Fruit fly (Drosophila melanogaster) whole organism, embryonic: ENCODE measurements around the gene feo.

ENCODE experiments used
- Asciz ChIP-seq: fragments of 200-800 bp; sonication (Bioruptor generic); optimal IDR thresholded peaks from 2 replicates; lab custom pipeline; 2017; ENCODE audit warnings: missing biosample characterization, mild to moderate bottlenecking, missing genetic modification characterization, missing genetic modification reagents
- Awh ChIP-seq: fragments of 200-800 bp; sonication (Bioruptor generic); IDR thresholded peaks from 2 replicates; pipeline ENCODE4, ENCODE4 v1.3.6; 2022; ENCODE audit warnings: missing biosample characterization, missing genetic modification characterization
- BEAF-32 ChIP-seq: fragments of 200-800 bp; sonication (Bioruptor generic); optimal IDR thresholded peaks from 3 replicates; lab custom pipeline; 2017; ENCODE audit warnings: missing biosample characterization, missing genetic modification characterization, mild to moderate bottlenecking, moderate library complexity, missing genetic modification reagents
- CG10462 ChIP-seq: fragments of 200-800 bp; sonication (Bioruptor generic); optimal IDR thresholded peaks from 2 replicates; lab custom pipeline; 2016; ENCODE audit warnings: missing biosample characterization, missing genetic modification characterization
- CG10979 ChIP-seq: fragments of 200-800 bp; sonication (Bioruptor generic); optimal IDR thresholded peaks from 2 replicates; lab custom pipeline; 2018; ENCODE audit warnings: missing biosample characterization, mild to moderate bottlenecking, missing genetic modification characterization, moderate library complexity
- CG11247 ChIP-seq: fragments of 200-800 bp; sonication (Bioruptor generic); IDR thresholded peaks from 2 replicates; pipeline ENCODE4 v1.3.6; 2022; ENCODE audit warnings: missing biosample characterization, missing genetic modification characterization
- CG11398 ChIP-seq: fragments of 200-800 bp; sonication (Bioruptor generic); optimal IDR thresholded peaks from 2 replicates; lab custom pipeline; 2016; ENCODE audit warnings: missing biosample characterization, missing genetic modification characterization
- CG12071 ChIP-seq: fragments of 200-800 bp; sonication (Bioruptor generic); optimal IDR thresholded peaks from 3 replicates; lab custom pipeline; 2018; ENCODE audit warnings: missing biosample characterization, mild to moderate bottlenecking, missing genetic modification characterization
- CG12236 ChIP-seq: fragments of 200-800 bp; sonication (Bioruptor generic); optimal IDR thresholded peaks from 2 replicates; lab custom pipeline; 2016; ENCODE audit warnings: missing biosample characterization, missing genetic modification characterization
- CG1233 ChIP-seq: fragments of 200-800 bp; sonication (Bioruptor generic); optimal IDR thresholded peaks from 4 replicates; lab custom pipeline; 2018; ENCODE audit warnings: missing biosample characterization, mild to moderate bottlenecking, missing genetic modification characterization
- CG13624 ChIP-seq: fragments of 200-800 bp; sonication (Bioruptor generic); optimal IDR thresholded peaks from 2 replicates; lab custom pipeline; 2016; ENCODE audit warnings: missing biosample characterization, missing genetic modification characterization
- CG14050 ChIP-seq: fragments of 200-800 bp; sonication (Bioruptor generic); IDR thresholded peaks from 3 replicates; pipeline ENCODE4 v1.3.6; 2022; ENCODE audit warnings: missing biosample characterization, missing genetic modification characterization
- CG14667 ChIP-seq: fragments of 200-800 bp; sonication (Bioruptor generic); IDR thresholded peaks from 2 replicates; pipeline ENCODE4 v1.3.6; 2022; ENCODE audit warnings: missing biosample characterization, missing genetic modification characterization
- CG15601 ChIP-seq: fragments of 200-800 bp; sonication (Bioruptor generic); optimal IDR thresholded peaks from 3 replicates; lab custom pipeline; 2019; ENCODE audit warnings: missing biosample characterization, mild to moderate bottlenecking, missing genetic modification characterization, moderate library complexity
- CG16813 ChIP-seq: fragments of 200-800 bp; sonication (Bioruptor generic); IDR thresholded peaks from 3 replicates; pipeline ENCODE4 v1.3.6; 2022; ENCODE audit warnings: missing biosample characterization, missing genetic modification characterization; ENCODE audit not compliant: partially characterized antibody
- CG2116 ChIP-seq: fragments of 200-800 bp; sonication (Bioruptor generic); optimal IDR thresholded peaks from 3 replicates; lab custom pipeline; 2018; ENCODE audit warnings: missing biosample characterization, mild to moderate bottlenecking, missing genetic modification characterization
- CG2199 ChIP-seq: fragments of 200-800 bp; sonication (Bioruptor generic); IDR thresholded peaks from 3 replicates; pipeline ENCODE4 v1.3.6; 2022; ENCODE audit warnings: missing biosample characterization, missing genetic modification characterization
- CG2202 ChIP-seq: fragments of 200-800 bp; sonication (Bioruptor generic); optimal IDR thresholded peaks from 2 replicates; lab custom pipeline; 2018; ENCODE audit warnings: missing biosample characterization, mild to moderate bottlenecking, missing genetic modification characterization
- CG31224 ChIP-seq: fragments of 200-800 bp; sonication (Bioruptor generic); IDR thresholded peaks from 2 replicates; pipeline ENCODE4 v1.3.6; 2022; ENCODE audit warnings: missing biosample characterization, missing genetic modification characterization
- CG31441 ChIP-seq: fragments of 200-800 bp; sonication (Bioruptor generic); IDR thresholded peaks from 2 replicates; pipeline ENCODE4 v1.3.6; 2022; ENCODE audit warnings: missing biosample characterization, missing genetic modification characterization
- CG3838 ChIP-seq: fragments of 200-800 bp; sonication (Bioruptor generic); optimal IDR thresholded peaks from 3 replicates; lab custom pipeline; 2016; ENCODE audit warnings: missing biosample characterization, missing genetic modification characterization
- CG3847 ChIP-seq: fragments of 200-800 bp; sonication (Bioruptor generic); IDR thresholded peaks from 2 replicates; pipeline ENCODE4 v1.3.6; 2022; ENCODE audit warnings: missing biosample characterization, missing genetic modification characterization
- CG42726 ChIP-seq: fragments of 200-800 bp; sonication (Bioruptor generic); IDR thresholded peaks from 2 replicates; pipeline ENCODE4 v1.3.6; 2022; ENCODE audit warnings: missing biosample characterization, missing genetic modification characterization; ENCODE audit not compliant: partially characterized antibody
- CG4360 ChIP-seq: fragments of 200-800 bp; sonication (Bioruptor generic); IDR thresholded peaks from 2 replicates; pipeline ENCODE4 v1.3.6; 2022; ENCODE audit warnings: missing biosample characterization, missing genetic modification characterization
- CG6689 ChIP-seq: fragments of 200-800 bp; sonication (Bioruptor generic); IDR thresholded peaks from 2 replicates; pipeline ENCODE4 v1.3.6; 2022; ENCODE audit warnings: missing biosample characterization, missing genetic modification characterization
- CG9817 ChIP-seq: fragments of 200-800 bp; sonication (Bioruptor generic); optimal IDR thresholded peaks from 2 replicates; lab custom pipeline; 2018; ENCODE audit warnings: missing biosample characterization, mild to moderate bottlenecking, missing genetic modification characterization, moderate library complexity
- Doc2 ChIP-seq: fragments of 200-800 bp; sonication (Bioruptor generic); IDR thresholded peaks from 2 replicates; pipeline ENCODE4 v1.3.6; 2022; ENCODE audit warnings: missing biosample characterization, missing genetic modification characterization
- HLH54F ChIP-seq: fragments of 200-800 bp; sonication (Bioruptor generic); optimal IDR thresholded peaks from 3 replicates; lab custom pipeline; 2016; ENCODE audit warnings: missing biosample characterization, missing genetic modification characterization
- Hr39 ChIP-seq: fragments of >200 bp; optimal IDR thresholded peaks from 2 replicates; lab custom pipeline; 2017
- Kr ChIP-seq: fragments of 200-800 bp; sonication (Bioruptor generic); optimal IDR thresholded peaks from 2 replicates; lab custom pipeline; 2017; ENCODE audit warnings: missing biosample characterization, mild to moderate bottlenecking, missing genetic modification characterization
- Lhr ChIP-seq: fragments of 200-800 bp; sonication (Bioruptor generic); optimal IDR thresholded peaks from 3 replicates; lab custom pipeline; 2017; ENCODE audit warnings: mild to moderate bottlenecking, missing biosample characterization, missing genetic modification reagents, missing genetic modification characterization
- MTF-1 ChIP-seq: fragments of 200-800 bp; sonication (Bioruptor generic); optimal IDR thresholded peaks from 2 replicates; lab custom pipeline; 2018; ENCODE audit warnings: missing biosample characterization, mild to moderate bottlenecking, missing genetic modification characterization, borderline replicate concordance
- PHDP ChIP-seq: fragments of 200-800 bp; sonication (Bioruptor generic); optimal IDR thresholded peaks from 3 replicates; lab custom pipeline; 2018; ENCODE audit warnings: missing biosample characterization, mild to moderate bottlenecking, missing genetic modification characterization, moderate library complexity
- Pdp1 ChIP-seq, 2 experiments: fragments of 200-800 bp; sonication (Bioruptor generic); optimal IDR thresholded peaks; 3 replicates each; lab custom pipeline; 2016; ENCODE audit warnings: missing biosample characterization in 2 of 2, missing genetic modification characterization in 2 of 2, mild to moderate bottlenecking in 1 of 2, moderate library complexity in 1 of 2
- Sry-δ ChIP-seq: fragments of 200-800 bp; sonication (Bioruptor generic); optimal IDR thresholded peaks from 2 replicates; lab custom pipeline; 2016; ENCODE audit warnings: missing biosample characterization, missing genetic modification characterization
- Xbp1 ChIP-seq: fragments of 200-800 bp; sonication (Bioruptor generic); optimal IDR thresholded peaks from 3 replicates; lab custom pipeline; 2016; ENCODE audit warnings: missing biosample characterization, mild to moderate bottlenecking, missing genetic modification characterization
- ap ChIP-seq: fragments of 200-800 bp; sonication (Bioruptor generic); IDR thresholded peaks from 2 replicates; pipeline ENCODE4 v1.3.6; 2022; ENCODE audit warnings: missing biosample characterization, missing genetic modification characterization
- br ChIP-seq: fragments of >200 bp; optimal IDR thresholded peaks from 2 replicates; lab custom pipeline; 2017
- chn ChIP-seq: fragments of 200-800 bp; sonication (Bioruptor generic); optimal IDR thresholded peaks from 2 replicates; lab custom pipeline; 2016; ENCODE audit warnings: missing biosample characterization, missing genetic modification characterization
- cwo ChIP-seq: fragments of 200-800 bp; sonication (Bioruptor generic); optimal IDR thresholded peaks from 3 replicates; lab custom pipeline; 2017; ENCODE audit warnings: missing biosample characterization, missing genetic modification characterization, mild to moderate bottlenecking, moderate library complexity, missing genetic modification reagents
- dmrt11E ChIP-seq: fragments of 200-800 bp; sonication (Bioruptor generic); optimal IDR thresholded peaks from 3 replicates; lab custom pipeline; 2018; ENCODE audit warnings: missing biosample characterization, mild to moderate bottlenecking, missing genetic modification characterization, moderate library complexity
- fd3F ChIP-seq: fragments of 200-800 bp; sonication (Bioruptor generic); optimal IDR thresholded peaks from 2 replicates; lab custom pipeline; 2018; ENCODE audit warnings: missing biosample characterization, mild to moderate bottlenecking, missing genetic modification characterization, moderate library complexity
- fru ChIP-seq: fragments of >200 bp; optimal IDR thresholded peaks from 2 replicates; lab custom pipeline; 2017
- h ChIP-seq: fragments of >200 bp; optimal IDR thresholded peaks from 2 replicates; lab custom pipeline; 2017
- jigr1 ChIP-seq: fragments of 200-800 bp; sonication (Bioruptor generic); IDR thresholded peaks from 3 replicates; pipeline ENCODE4 v1.3.6; 2022; ENCODE audit warnings: missing biosample characterization, missing genetic modification characterization
- jing ChIP-seq: fragments of 200-800 bp; sonication (Bioruptor generic); optimal IDR thresholded peaks from 2 replicates; lab custom pipeline; 2018; ENCODE audit warnings: missing biosample characterization, mild to moderate bottlenecking, missing genetic modification characterization
- mld ChIP-seq: fragments of 200-800 bp; sonication (Bioruptor generic); IDR thresholded peaks from 3 replicates; pipeline ENCODE4 v1.3.6; 2022; ENCODE audit warnings: missing biosample characterization, missing genetic modification characterization; ENCODE audit not compliant: partially characterized antibody
- onecut ChIP-seq: fragments of 200-800 bp; sonication (Bioruptor generic); IDR thresholded peaks from 2 replicates; pipeline ENCODE4 v1.3.6; 2022; ENCODE audit warnings: missing biosample characterization, missing genetic modification characterization
- p53 ChIP-seq: fragments of 200-800 bp; sonication (Bioruptor generic); optimal IDR thresholded peaks from 2 replicates; lab custom pipeline; 2016; ENCODE audit warnings: missing biosample characterization, missing genetic modification characterization
- sob ChIP-seq: fragments of 200-800 bp; sonication (Bioruptor generic); IDR thresholded peaks from 2 replicates; pipeline ENCODE4 v1.3.6; 2022; ENCODE audit warnings: missing biosample characterization, missing genetic modification characterization
- tin ChIP-seq: fragments of 200-800 bp; sonication (Bioruptor generic); optimal IDR thresholded peaks from 3 replicates; lab custom pipeline; 2016; ENCODE audit warnings: missing biosample characterization, missing genetic modification characterization

The feo gene

DNA sequence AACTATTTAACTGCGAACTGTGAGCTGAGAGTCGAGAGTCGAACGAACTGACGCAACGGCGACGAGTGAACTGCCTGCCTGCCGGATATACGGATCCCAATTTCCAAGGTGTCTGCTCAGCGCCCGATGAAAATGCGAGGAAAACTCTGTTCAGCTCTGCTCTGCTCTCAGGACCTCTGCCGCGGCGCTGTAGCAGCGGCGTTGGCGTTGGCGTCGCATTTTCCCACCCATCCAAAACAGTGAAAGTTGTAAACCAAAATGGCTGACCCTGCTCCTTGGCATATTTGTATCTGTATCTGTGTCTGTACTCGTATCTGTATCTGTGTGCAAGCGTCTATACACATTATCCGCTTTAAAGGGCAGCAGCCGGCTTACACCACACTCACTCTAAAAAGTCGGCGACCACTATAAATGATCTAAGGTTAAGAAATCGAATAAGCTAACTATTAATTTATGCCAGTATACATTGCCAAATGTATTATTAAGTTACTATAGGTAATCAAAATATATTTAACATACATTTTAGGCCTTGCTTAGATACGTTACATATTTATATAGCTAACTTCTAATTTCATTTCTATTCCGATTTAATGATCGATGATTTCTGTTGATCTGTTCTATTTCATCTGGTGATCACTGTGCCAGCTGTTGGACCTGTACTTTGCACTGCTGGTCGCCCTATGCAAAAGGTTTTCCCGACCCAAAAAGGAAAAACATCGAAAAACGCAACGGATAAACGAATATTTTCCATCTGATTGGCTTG, 31.8 kb downstream of the feo start:
- TF ChIP-seq p53 (GFP tag; lab: Kevin White, UChicago), result no peak
- TF ChIP-seq CG31441 (GFP tag; lab: Robert Waterston, UW), result peak; percentile 85
- peak; percentile 12 for TF ChIP-seq CG10462 (GFP tag; lab: Kevin White, UChicago)
- TF ChIP-seq CG4360 (GFP tag; lab: Robert Waterston, UW), result 0 out of 2 replicates have a peak, but pooled peaks have one; percentile 5
- no peak for TF ChIP-seq CG13624 (GFP tag; lab: Kevin White, UChicago)
- TF ChIP-seq br (lab: Kevin White, UChicago), result no peak
- TF ChIP-seq mld (GFP tag; lab: Robert Waterston, UW), result no peak
- TF ChIP-seq h (lab: Kevin White, UChicago), result no peak
- TF ChIP-seq ap (GFP tag; lab: Robert Waterston, UW), result peak; percentile 41; the same call in 1 of the 2 replicates
- TF ChIP-seq sob, result no peak
- TF ChIP-seq fd3F (GFP tag; lab: Kevin White, UChicago), result peak; percentile 31
- no peak for TF ChIP-seq Sry-δ
- TF ChIP-seq onecut (GFP tag; lab: Robert Waterston, UW), result peak; percentile 25
- TF ChIP-seq Pdp1 (GFP tag; optimal IDR thresholded peaks at IDR 0.05; lab: Kevin White, UChicago), result peak; percentile 15 to 41
- TF ChIP-seq Awh (GFP tag; lab: Robert Waterston, UW), result no peak
- TF ChIP-seq CG2202 (tag; lab: Kevin White, UChicago), result peak; percentile 39
- peak; percentile 89 for TF ChIP-seq CG10979 (tag; lab: Kevin White, UChicago)
- no peak for TF ChIP-seq Hr39 (lab: Kevin White, UChicago)
- peak; percentile 67 for TF ChIP-seq CG6689 (GFP tag; lab: Robert Waterston, UW)
- TF ChIP-seq fru, result no peak
- peak; percentile 45 for TF ChIP-seq CG1233
- no peak for TF ChIP-seq CG2116 (GFP tag; lab: Kevin White, UChicago)
- no peak for TF ChIP-seq CG16813 (GFP tag; lab: Robert Waterston, UW)
- no peak for TF ChIP-seq Kr (GFP tag; lab: Kevin White, UChicago)
- peak; percentile 47 for TF ChIP-seq cwo (GFP tag; lab: Kevin White, UChicago)
- no peak for TF ChIP-seq jigr1 (GFP tag; lab: Robert Waterston, UW)
- peak; percentile 34 for TF ChIP-seq CG12071 (GFP tag; lab: Kevin White, UChicago)
- TF ChIP-seq CG14667 (GFP tag; lab: Robert Waterston, UW), result no peak
- TF ChIP-seq CG14050 (GFP tag; lab: Robert Waterston, UW), result no peak
- TF ChIP-seq Doc2, result no peak
- no peak for TF ChIP-seq CG42726 (GFP tag; lab: Robert Waterston, UW)
- TF ChIP-seq CG3838 (GFP tag; lab: Kevin White, UChicago), result peak; percentile 2
- no peak for TF ChIP-seq CG31224 (GFP tag; lab: Robert Waterston, UW)
- TF ChIP-seq BEAF-32, result no peak
- peak; percentile 38 for TF ChIP-seq Asciz (GFP tag; lab: Kevin White, UChicago)
- TF ChIP-seq PHDP (tag; lab: Kevin White, UChicago), result peak; percentile 60
- no peak for TF ChIP-seq CG11247 (GFP tag; lab: Robert Waterston, UW)
- peak; percentile 36 for TF ChIP-seq CG9817 (tag; lab: Kevin White, UChicago)
- peak; percentile 95 for TF ChIP-seq dmrt11E (tag; lab: Kevin White, UChicago)
- TF ChIP-seq Xbp1 (GFP tag; lab: Kevin White, UChicago), result peak; percentile 43
- TF ChIP-seq MTF-1 (GFP tag; lab: Kevin White, UChicago), result peak; percentile 51
- TF ChIP-seq chn (GFP tag; lab: Kevin White, UChicago), result no peak
- TF ChIP-seq jing, result peak; percentile 32
- TF ChIP-seq HLH54F (GFP tag; lab: Kevin White, UChicago), result peak; percentile 26
- peak; percentile 62 for TF ChIP-seq CG15601
- peak; percentile 28 for TF ChIP-seq Lhr (GFP tag; lab: Kevin White, UChicago)
- no peak for TF ChIP-seq CG11398 (GFP tag; lab: Kevin White, UChicago)
- TF ChIP-seq CG2199, result peak; percentile 56; the same call in 1 of the 3 replicates
- TF ChIP-seq CG3847, result 0 out of 2 replicates have a peak, but pooled peaks have one; percentile 31
- peak; percentile 59 for TF ChIP-seq tin (GFP tag; lab: Kevin White, UChicago)
- no peak for TF ChIP-seq CG12236 (GFP tag; lab: Kevin White, UChicago)
